Worm (Caenorhabditis elegans) whole organism, young adult: ENCODE data around the gene Y51A2A.12.

Experiments used
- dpl-1 ChIP-seq: fragments of 150-350 bp; optimal IDR thresholded peaks from 2 replicates; lab custom pipeline; 2014; ENCODE audit warnings: missing biosample characterization, missing genetic modification reagents, missing genetic modification characterization
- snpc-4 ChIP-seq, 5 experiments: fragments of 150-350 bp in 1 of 5; sonication (generic microtip) in 4 of 5; optimal IDR thresholded peaks; 2 replicates each; lab custom pipeline; 2014 to 2018; ENCODE audit warnings: missing genetic modification characterization in 5 of 5, missing biosample characterization in 3 of 5, antibody characterized with exemption in 2 of 5, mild to moderate bottlenecking in 2 of 5, missing compliant biosample characterization in 2 of 5, missing genotype in 2 of 5, moderate library complexity in 2 of 5, missing genetic modification reagents in 1 of 5
- tbx-9 ChIP-seq: sonication (generic microtip); optimal IDR thresholded peaks from 2 replicates; lab custom pipeline; 2016; ENCODE audit warnings: borderline replicate concordance, missing genetic modification characterization, inconsistent platforms, missing compliant biosample characterization

DNA sequence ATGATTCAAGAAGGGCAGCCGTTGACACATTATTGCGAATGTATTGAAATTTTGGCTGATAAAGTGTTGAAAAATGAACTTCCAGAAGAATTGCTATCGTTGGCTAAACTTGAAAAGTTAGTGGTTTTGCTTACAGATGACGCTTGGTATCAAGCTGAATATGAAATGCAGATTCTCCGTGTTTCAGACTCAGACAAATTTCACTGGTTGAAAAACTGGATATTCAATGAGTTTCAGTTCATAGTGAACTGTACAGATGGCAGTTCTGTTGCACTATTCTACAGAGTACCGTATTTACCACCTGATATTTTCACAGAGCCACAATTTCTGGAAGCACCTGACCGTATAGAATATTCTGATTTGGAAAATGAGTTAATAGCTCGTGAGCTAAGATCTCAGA is 6.9 kb downstream of the Y51A2A.12 start:
- TF ChIP-seq dpl-1 (no peak), tbx-9 (no peak), snpc-4 (GFP tag; optimal IDR thresholded peaks at IDR 0.05; lab: Kevin White, UChicago) (no peak), snpc-4 (tag; optimal IDR thresholded peaks at IDR 0.05; lab: Kevin White, UChicago) (no peak)
